Worm (Caenorhabditis elegans): ENCODE data around the gene thn-6.

The thn-6 gene

ce11 chrIV:5202575-5202974 is 26.1 kb upstream of the thn-6 start:
- TF ChIP-seq nhr-11 (tag; optimal IDR thresholded peaks at IDR 0.05) (no peak), nhr-77 (tag; optimal IDR thresholded peaks at IDR 0.05) (peak; percentile 44), unc-62 (GFP tag; optimal IDR thresholded peaks at IDR 0.05) (no peak)

- TF ChIP-seq egl-13 (tag; optimal IDR thresholded peaks at IDR 0.05), result no peak
- TF ChIP-seq F16B12.6 (tag; optimal IDR thresholded peaks at IDR 0.05), result no peak
- no peak for TF ChIP-seq sup-37 (GFP tag; optimal IDR thresholded peaks at IDR 0.05)
Measured at ce11 chrIV:5204573-5204972, 24.1 kb upstream of the thn-6 start, which contains the start of gene tni-4. Gene tni-4 (plus strand): TSS chrIV:5204591.

ce11 chrIV:5206716-5207115 is 22.0 kb upstream of the thn-6 start:
- TF ChIP-seq ces-1 (GFP tag; optimal IDR thresholded peaks at IDR 0.05), result no peak
- no peak for TF ChIP-seq mab-9 (GFP tag; IDR thresholded peaks at IDR 0.05)
- TF ChIP-seq lin-13 (GFP tag; optimal IDR thresholded peaks at IDR 0.05), result no peak
- no peak for TF ChIP-seq snpc-4 (tag; optimal IDR thresholded peaks at IDR 0.05)
- no peak for TF ChIP-seq unc-130 (tag; optimal IDR thresholded peaks at IDR 0.05)
- TF ChIP-seq nhr-71 (tag; optimal IDR thresholded peaks at IDR 0.05), result no peak

- peak; percentile 15 for TF ChIP-seq hpl-2 (GFP tag; optimal IDR thresholded peaks at IDR 0.05)
- no peak for TF ChIP-seq aly-2 (tag; optimal IDR thresholded peaks at IDR 0.05)
- TF ChIP-seq ceh-63 (GFP tag; optimal IDR thresholded peaks at IDR 0.05), result no peak
- TF ChIP-seq nhr-84 (tag; optimal IDR thresholded peaks at IDR 0.05), result no peak
- no peak for TF ChIP-seq sptf-1 (tag; optimal IDR thresholded peaks at IDR 0.05)
- TF ChIP-seq elt-3 (tag; optimal IDR thresholded peaks at IDR 0.05), result peak in 2 of 6 experiments; percentile 37 to 40
- TF ChIP-seq nhr-77 (tag; optimal IDR thresholded peaks at IDR 0.05), result peak; percentile 64
- no peak for TF ChIP-seq ceh-90 (tag; optimal IDR thresholded peaks at IDR 0.05)
- TF ChIP-seq fos-1 (tag; optimal IDR thresholded peaks at IDR 0.05), result peak; percentile 57
- TF ChIP-seq pqm-1 (tag; optimal IDR thresholded peaks at IDR 0.05), result no peak
- TF ChIP-seq unc-98 (GFP tag; IDR thresholded peaks at IDR 0.05), result no peak
- TF ChIP-seq ceh-8 (GFP tag; optimal IDR thresholded peaks at IDR 0.05), result no peak
- TF ChIP-seq ets-5 (GFP tag; IDR thresholded peaks at IDR 0.05), result no peak
- TF ChIP-seq nhr-28 (tag; optimal IDR thresholded peaks at IDR 0.05), result no peak
- no peak for TF ChIP-seq Y116A8C.19 (tag; optimal IDR thresholded peaks at IDR 0.05; ENCODE audit: borderline replicate concordance)
- no peak for TF ChIP-seq mab-9 (GFP tag; IDR thresholded peaks at IDR 0.05)
- peak; percentile 86 for TF ChIP-seq mep-1 (tag; optimal IDR thresholded peaks at IDR 0.05)
- no peak for TF ChIP-seq ztf-11 (tag; optimal IDR thresholded peaks at IDR 0.05)
- TF ChIP-seq lir-3 (tag; optimal IDR thresholded peaks at IDR 0.05; ENCODE audit: poor library complexity), result no peak
- no peak for TF ChIP-seq pag-3 (tag; optimal IDR thresholded peaks at IDR 0.05; ENCODE audit: borderline replicate concordance, insufficient read depth)
- TF ChIP-seq ces-1 (GFP tag; optimal IDR thresholded peaks at IDR 0.05), result no peak
- TF ChIP-seq hlh-4 (tag; optimal IDR thresholded peaks at IDR 0.05), result no peak
- peak; percentile 97 for TF ChIP-seq F16B12.6 (tag; optimal IDR thresholded peaks at IDR 0.05)
- no peak for TF ChIP-seq ama-1 (optimal IDR thresholded peaks at IDR 0.05)
- TF ChIP-seq aha-1 (tag; optimal IDR thresholded peaks at IDR 0.05), result no peak
- peak; percentile 82 for TF ChIP-seq nhr-71 (tag; optimal IDR thresholded peaks at IDR 0.05)
- peak; percentile 55 for TF ChIP-seq fkh-8 (tag; optimal IDR thresholded peaks at IDR 0.05)
- no peak for TF ChIP-seq sup-37 (GFP tag; optimal IDR thresholded peaks at IDR 0.05)
- TF ChIP-seq swsn-7 (tag; optimal IDR thresholded peaks at IDR 0.05), result peak; percentile 63
- peak in 1 of 2 experiments; percentile 78 for TF ChIP-seq mdl-1 (tag; optimal IDR thresholded peaks at IDR 0.05)
- peak; percentile 72 for TF ChIP-seq nhr-20 (tag; optimal IDR thresholded peaks at IDR 0.05)
- peak; percentile 71 for TF ChIP-seq nhr-85 (tag)
- peak; percentile 97 for TF ChIP-seq lin-15B (tag; optimal IDR thresholded peaks at IDR 0.05)
- peak; percentile 41 for TF ChIP-seq C04F5.9 (tag; optimal IDR thresholded peaks at IDR 0.05)
- no peak for TF ChIP-seq zag-1 (tag; optimal IDR thresholded peaks at IDR 0.05)
- TF ChIP-seq xbp-1 (tag; optimal IDR thresholded peaks at IDR 0.05), result peak; percentile 81
- peak; percentile 89 for TF ChIP-seq unc-130 (tag; optimal IDR thresholded peaks at IDR 0.05)
- TF ChIP-seq skn-1 (tag; optimal IDR thresholded peaks at IDR 0.05), result peak; percentile 70
- peak; percentile 86 to 95 for TF ChIP-seq lin-35 (GFP tag; optimal IDR thresholded peaks at IDR 0.05)
- peak; percentile 21 for TF ChIP-seq zip-4 (GFP tag; optimal IDR thresholded peaks at IDR 0.05)
- peak; percentile 84 for TF ChIP-seq snu-23 (GFP tag; optimal IDR thresholded peaks at IDR 0.05)
- peak; percentile 73 for TF ChIP-seq lin-14 (GFP tag; optimal IDR thresholded peaks at IDR 0.05)
Measured at ce11 chrIV:5209390-5209789, 19.3 kb upstream of the thn-6 start, which contains the start of the genes Y59E9AL.36 and nbet-1. Gene Y59E9AL.36 (minus strand): TSS chrIV:5209481. Gene nbet-1 (plus strand): TSS chrIV:5209501.

All from whole organism, L1 larva.